Worm (Caenorhabditis elegans): ENCODE measurements around the gene btb-7.

- TF ChIP-seq nhr-28 (tag; optimal IDR thresholded peaks at IDR 0.05): no peak
- no peak for TF ChIP-seq ham-2 (GFP tag; optimal IDR thresholded peaks at IDR 0.05)
- TF ChIP-seq lin-13 (tag; optimal IDR thresholded peaks at IDR 0.05): no peak
- TF ChIP-seq unc-62 (GFP tag; optimal IDR thresholded peaks at IDR 0.05): no peak
- no peak for TF ChIP-seq pha-4 (tag; optimal IDR thresholded peaks at IDR 0.05)
- no peak for TF ChIP-seq lsy-2 (tag; optimal IDR thresholded peaks at IDR 0.05)
- TF ChIP-seq cnd-1 (tag; optimal IDR thresholded peaks at IDR 0.05): no peak
- TF ChIP-seq unc-39 (tag; optimal IDR thresholded peaks at IDR 0.05): no peak
- no peak for TF ChIP-seq mep-1 (tag; optimal IDR thresholded peaks at IDR 0.05)
- TF ChIP-seq sem-2 (GFP tag; optimal IDR thresholded peaks at IDR 0.05): no peak
- no peak for TF ChIP-seq drap-1 (GFP tag; optimal IDR thresholded peaks at IDR 0.05)
These were observed 9.7 kb upstream of the btb-7 start, which contains the start of gene fbxb-47 for ce11 chrII:1703363-1703762.

Data from whole organism, mixed stage, embryonic.